Worm (Caenorhabditis elegans) whole organism, early embryonic: ENCODE measurements around the gene nlf-1.

Source experiments
- aly-1 ChIP-seq: sonication (generic microtip); optimal IDR thresholded peaks from 2 replicates; lab custom pipeline; 2016; ENCODE audit warnings: missing genetic modification characterization, missing compliant biosample characterization
- ama-1 ChIP-seq: fragments of 150-350 bp; optimal IDR thresholded peaks from 2 replicates; lab custom pipeline; 2014

DNA sequence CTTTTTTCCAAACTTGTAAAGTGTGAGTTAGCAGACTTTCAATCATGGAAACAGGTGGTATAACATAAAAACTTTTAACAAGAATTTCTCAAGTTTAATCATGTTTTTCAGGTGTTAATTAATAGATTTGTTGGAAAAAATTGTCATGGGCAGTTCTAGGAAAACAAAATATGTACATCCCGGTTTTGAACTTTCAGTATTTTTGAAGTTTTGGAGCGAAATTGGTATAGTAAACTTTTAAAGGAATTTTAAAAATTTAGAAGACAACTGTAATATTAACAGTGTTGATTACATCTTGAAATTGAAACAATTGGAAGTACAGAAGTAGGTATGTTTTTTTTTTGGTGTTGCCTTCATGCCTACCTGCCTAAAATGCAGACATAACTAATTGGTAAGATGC lies 22.7 kb downstream of the nlf-1 start:
- TF ChIP-seq aly-1 (tag; lab: Kevin White, UChicago) (no peak), ama-1 (lab: Kevin White, UChicago) (no peak)
